Worm (Caenorhabditis elegans) whole organism, early embryonic: ENCODE data around the gene fbxa-10.

Experiments
- F13C5.2 ChIP-seq: sonication (generic microtip); optimal IDR thresholded peaks from 2 replicates; lab custom pipeline; 2017; ENCODE audit warnings: mild to moderate bottlenecking, missing genetic modification characterization, inconsistent platforms, missing compliant biosample characterization
- ama-1 ChIP-seq: fragments of 150-350 bp; optimal IDR thresholded peaks from 2 replicates; lab custom pipeline; 2014
- ceh-13 ChIP-seq: fragments of 200-800 bp; sonication (Bioruptor generic); optimal IDR thresholded peaks from 2 replicates; lab custom pipeline; 2018; ENCODE audit warnings: mild to moderate bottlenecking, missing genetic modification characterization, missing compliant biosample characterization
- ceh-36 ChIP-seq: sonication (generic microtip); optimal IDR thresholded peaks from 2 replicates; lab custom pipeline; 2016; ENCODE audit warnings: missing genetic modification characterization, inconsistent platforms, missing compliant biosample characterization
- ets-7 ChIP-seq: sonication (generic microtip); optimal IDR thresholded peaks from 2 replicates; lab custom pipeline; 2016; ENCODE audit warnings: missing genotype, missing genetic modification characterization, missing compliant biosample characterization
- flt-1 ChIP-seq: fragments of 200-800 bp; sonication (Bioruptor generic); IDR thresholded peaks from 2 replicates; pipeline ENCODE4 v1.3.6; 2022; ENCODE audit warnings: missing genetic modification characterization, missing compliant biosample characterization
- hmg-4 ChIP-seq: fragments of 200-800 bp; sonication (Bioruptor generic); optimal IDR thresholded peaks from 2 replicates; lab custom pipeline; 2018; ENCODE audit warnings: mild to moderate bottlenecking, missing genetic modification characterization, missing compliant biosample characterization
- hnd-1 ChIP-seq: sonication (generic microtip); optimal IDR thresholded peaks from 2 replicates; lab custom pipeline; 2016; ENCODE audit warnings: missing genetic modification characterization, missing compliant biosample characterization
- pes-1 ChIP-seq: fragments of 200-800 bp; sonication (Bioruptor generic); IDR thresholded peaks from 2 replicates; pipeline ENCODE4 v1.3.6; 2022; ENCODE audit warnings: missing genetic modification reagents, missing genetic modification characterization, missing compliant biosample characterization
- scrt-1 ChIP-seq: fragments of 200-800 bp; sonication (Bioruptor generic); IDR thresholded peaks from 2 replicates; pipeline ENCODE4 v1.3.6; 2022; ENCODE audit warnings: missing genetic modification characterization, missing compliant biosample characterization
- tbx-37 ChIP-seq: fragments of 200-800 bp; sonication (Bioruptor generic); conservative IDR thresholded peaks from 2 replicates; pipeline ENCODE4 v1.3.6; 2022; ENCODE audit warnings: missing genetic modification reagents, missing genetic modification characterization, missing compliant biosample characterization
- tra-4 ChIP-seq: sonication (generic microtip); optimal IDR thresholded peaks from 2 replicates; lab custom pipeline; 2017; ENCODE audit warnings: missing genetic modification characterization, missing compliant biosample characterization

DNA sequence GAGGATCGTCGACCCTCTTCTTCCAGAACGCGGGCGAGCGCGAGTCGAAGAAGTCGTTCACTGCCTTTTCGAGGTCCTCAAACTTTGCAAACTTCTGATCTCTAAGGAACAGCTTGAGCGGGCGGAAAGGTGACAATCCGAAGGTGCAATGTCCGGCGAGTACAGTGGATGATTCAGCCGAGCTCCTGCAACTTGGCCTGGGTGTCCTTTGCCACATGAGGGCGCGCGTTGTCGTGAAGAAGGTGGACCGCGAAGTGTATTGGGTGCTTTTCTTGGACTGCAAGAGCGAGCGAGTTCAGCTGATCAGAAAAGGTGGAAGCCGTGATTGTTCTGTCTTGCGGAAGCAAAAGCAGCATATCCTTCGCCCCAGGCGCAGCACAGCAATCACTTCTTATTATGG is 10.2 kb upstream of the fbxa-10 start:
- TF ChIP-seq ama-1 (lab: Kevin White, UChicago) (no peak), pes-1 (GFP tag; lab: Robert Waterston, UW) (no peak), ets-7 (tag; lab: Kevin White, UChicago) (no peak), ceh-36 (tag; lab: Kevin White, UChicago) (no peak), flt-1 (GFP tag; lab: Robert Waterston, UW) (no peak), hmg-4 (GFP tag; lab: Kevin White, UChicago) (no peak), tra-4 (tag; lab: Kevin White, UChicago) (no peak), hnd-1 (no peak), F13C5.2 (tag; lab: Kevin White, UChicago) (no peak), tbx-37 (GFP tag; lab: Robert Waterston, UW) (no peak), ceh-13 (GFP tag; lab: Kevin White, UChicago) (no peak), scrt-1 (GFP tag; lab: Robert Waterston, UW) (no peak)
